Worm (Caenorhabditis elegans) whole organism, L4/young adult: Measurements from ENCODE around the gene C03F11.2.

Experiments used
- W03F9.2 ChIP-seq: fragments of 150-350 bp; optimal IDR thresholded peaks from 2 replicates; lab custom pipeline; 2014; ENCODE audit warnings: missing biosample characterization, missing genetic modification characterization
- him-1 ChIP-seq: sonication (generic microtip); optimal IDR thresholded peaks from 2 replicates; lab custom pipeline; 2016; ENCODE audit warnings: missing genotype, missing genetic modification reagents, missing genetic modification characterization, missing compliant biosample characterization

ce11 chrX:5400524-5400923 lies 3.3 kb upstream of the C03F11.2 start, which contains the start of gene scav-1:
- TF ChIP-seq him-1 (no peak), W03F9.2 (tag; lab: Kevin White, UChicago) (no peak)
